Worm (Caenorhabditis elegans) whole organism, young adult: ENCODE results near the gene sup-35.

ENCODE experiments used
- B0019.2 ChIP-seq: fragments of 200-800 bp; sonication (Bioruptor generic); conservative IDR thresholded peaks from 2 replicates; pipeline ENCODE4 v1.3.6; 2022; ENCODE audit warnings: missing genetic modification reagents, missing genetic modification characterization, missing compliant biosample characterization
- B0035.1 ChIP-seq: sonication (generic microtip); optimal IDR thresholded peaks from 2 replicates; lab custom pipeline; 2016; ENCODE audit warnings: missing genetic modification characterization, mild to moderate bottlenecking, missing compliant biosample characterization, missing genotype, missing genetic modification reagents
- C06A6.2 ChIP-seq: fragments of 200-800 bp; sonication (Bioruptor generic); conservative IDR thresholded peaks from 2 replicates; pipeline ENCODE4 v1.3.6; 2022; ENCODE audit warnings: missing genetic modification characterization, missing compliant biosample characterization
- C17E4.6 ChIP-seq: fragments of 200-800 bp; sonication (Bioruptor generic); IDR thresholded peaks from 2 replicates; pipeline ENCODE4 v1.3.6; 2022; ENCODE audit warnings: missing genetic modification reagents, missing genetic modification characterization, missing compliant biosample characterization
- D2030.7 ChIP-seq: fragments of 200-800 bp; sonication (Bioruptor generic); IDR thresholded peaks from 2 replicates; pipeline ENCODE4 v1.3.6; 2022; ENCODE audit warnings: missing genetic modification reagents, missing genetic modification characterization, missing compliant biosample characterization
- F10E7.11 ChIP-seq: sonication (generic microtip); optimal IDR thresholded peaks from 2 replicates; lab custom pipeline; 2017; ENCODE audit warnings: mild to moderate bottlenecking, missing genetic modification characterization, moderate library complexity, missing compliant biosample characterization
- F23B12.7 ChIP-seq: sonication (generic microtip); optimal IDR thresholded peaks from 2 replicates; lab custom pipeline; 2017; ENCODE audit warnings: missing genetic modification characterization, mild to moderate bottlenecking, missing compliant biosample characterization, antibody characterized with exemption, moderate library complexity; ENCODE audit not compliant: insufficient read depth
- F33H1.4 ChIP-seq: fragments of 200-800 bp; sonication (Bioruptor generic); IDR thresholded peaks from 2 replicates; pipeline ENCODE4 v1.3.6; 2022; ENCODE audit warnings: missing genetic modification reagents, missing genetic modification characterization, missing compliant biosample characterization
- F37B4.10 ChIP-seq: fragments of 200-800 bp; sonication (Bioruptor generic); IDR thresholded peaks from 2 replicates; pipeline ENCODE4 v1.3.6; 2022; ENCODE audit warnings: missing genetic modification characterization, missing compliant biosample characterization
- K12H6.12 ChIP-seq: fragments of 200-800 bp; sonication (Bioruptor generic); optimal IDR thresholded peaks from 2 replicates; lab custom pipeline; 2018; ENCODE audit warnings: mild to moderate bottlenecking, missing genetic modification characterization, missing compliant biosample characterization
- T07F8.4 ChIP-seq: sonication (generic microtip); optimal IDR thresholded peaks from 2 replicates; lab custom pipeline; 2016; ENCODE audit warnings: mild to moderate bottlenecking, missing genetic modification characterization, moderate library complexity, missing compliant biosample characterization
- Y53G8AR.9 ChIP-seq: fragments of 200-800 bp; sonication (Bioruptor generic); conservative IDR thresholded peaks from 2 replicates; pipeline ENCODE4 v1.3.6; 2022; ENCODE audit warnings: missing genetic modification reagents, missing genetic modification characterization, missing compliant biosample characterization
- ZK185.1 ChIP-seq: sonication (generic microtip); optimal IDR thresholded peaks from 2 replicates; lab custom pipeline; 2016; ENCODE audit warnings: mild to moderate bottlenecking, missing genetic modification characterization, missing compliant biosample characterization; ENCODE audit not compliant: poor library complexity, severe bottlenecking
- aptf-2 ChIP-seq: fragments of 200-800 bp; sonication (Bioruptor generic); conservative IDR thresholded peaks from 2 replicates; pipeline ENCODE4 v1.3.6; 2022; ENCODE audit warnings: missing genetic modification reagents, missing genetic modification characterization, missing compliant biosample characterization
- aptf-3 ChIP-seq: fragments of 200-800 bp; sonication (Bioruptor generic); IDR thresholded peaks from 2 replicates; pipeline ENCODE4 v1.3.6; 2022; ENCODE audit warnings: missing genetic modification characterization, missing compliant biosample characterization
- attf-3 ChIP-seq: fragments of 200-800 bp; sonication (Bioruptor generic); conservative IDR thresholded peaks from 2 replicates; pipeline ENCODE4 v1.3.6; 2022; ENCODE audit warnings: missing genetic modification reagents, missing genetic modification characterization, missing compliant biosample characterization
- ccch-3 ChIP-seq: fragments of 200-800 bp; sonication (Bioruptor generic); optimal IDR thresholded peaks from 2 replicates; lab custom pipeline; 2018; ENCODE audit warnings: mild to moderate bottlenecking, missing genetic modification characterization, missing compliant biosample characterization
- ceh-40 ChIP-seq: fragments of 200-800 bp; sonication (Bioruptor generic); IDR thresholded peaks from 2 replicates; pipeline ENCODE4 v1.3.6; 2022; ENCODE audit warnings: missing genetic modification characterization, missing compliant biosample characterization
- chd-7 ChIP-seq: sonication (generic microtip); optimal IDR thresholded peaks from 2 replicates; lab custom pipeline; 2016; ENCODE audit warnings: mild to moderate bottlenecking, missing genetic modification characterization, moderate library complexity, missing compliant biosample characterization
- die-1 ChIP-seq: sonication (generic microtip); optimal IDR thresholded peaks from 2 replicates; lab custom pipeline; 2016; ENCODE audit warnings: missing genotype, mild to moderate bottlenecking, missing genetic modification characterization, missing compliant biosample characterization
- efl-1 ChIP-seq: fragments of 150-350 bp; optimal IDR thresholded peaks from 2 replicates; lab custom pipeline; 2014; ENCODE audit warnings: missing biosample characterization, missing genetic modification reagents, missing genetic modification characterization
- him-1 ChIP-seq: sonication (generic microtip); optimal IDR thresholded peaks from 2 replicates; lab custom pipeline; 2016; ENCODE audit warnings: missing genotype, missing genetic modification reagents, missing genetic modification characterization, missing compliant biosample characterization
- hlh-12 ChIP-seq: sonication (generic microtip); optimal IDR thresholded peaks from 2 replicates; lab custom pipeline; 2016; ENCODE audit warnings: missing genetic modification characterization, missing compliant biosample characterization
- hlh-26 ChIP-seq: fragments of 200-800 bp; sonication (Bioruptor generic); conservative IDR thresholded peaks from 2 replicates; pipeline ENCODE4 v1.3.6; 2022; ENCODE audit warnings: missing genetic modification reagents, missing genetic modification characterization, missing compliant biosample characterization
- hmg-1.2 ChIP-seq: fragments of 200-800 bp; sonication (Bioruptor generic); IDR thresholded peaks from 2 replicates; pipeline ENCODE4 v1.3.6; 2022; ENCODE audit warnings: missing genetic modification reagents, missing genetic modification characterization, missing compliant biosample characterization
- lag-1 ChIP-seq: fragments of 200-800 bp; sonication (Bioruptor generic); IDR thresholded peaks from 2 replicates; pipeline ENCODE4 v1.3.6; 2022; ENCODE audit warnings: missing genetic modification reagents, missing genetic modification characterization, missing compliant biosample characterization
- let-526 ChIP-seq: fragments of 200-800 bp; sonication (Bioruptor generic); IDR thresholded peaks from 2 replicates; pipeline ENCODE4 v1.3.6; 2022; ENCODE audit warnings: missing genetic modification reagents, missing genetic modification characterization, missing compliant biosample characterization
- let-607 ChIP-seq, 2 experiments: fragments of 200-800 bp in 1 of 2; sonication (Bioruptor generic) in 1 of 2; sonication (generic microtip) in 1 of 2; optimal IDR thresholded peaks; 2 replicates each; lab custom pipeline; 2016 to 2018; ENCODE audit warnings: mild to moderate bottlenecking in 2 of 2, missing compliant biosample characterization in 2 of 2, missing genetic modification characterization in 2 of 2, moderate library complexity in 2 of 2, missing genotype in 1 of 2
- lin-54 ChIP-seq: fragments of 200-800 bp; sonication (Bioruptor generic); optimal IDR thresholded peaks from 2 replicates; lab custom pipeline; 2018; ENCODE audit warnings: mild to moderate bottlenecking, missing genetic modification characterization, missing compliant biosample characterization
- lsy-27 ChIP-seq: sonication (generic microtip); optimal IDR thresholded peaks from 2 replicates; lab custom pipeline; 2017; ENCODE audit warnings: missing genetic modification characterization, mild to moderate bottlenecking, missing compliant biosample characterization, antibody characterized with exemption, missing genotype, borderline replicate concordance; ENCODE audit not compliant: insufficient read depth
- madf-10 ChIP-seq: sonication (generic microtip); optimal IDR thresholded peaks from 2 replicates; lab custom pipeline; 2016; ENCODE audit warnings: mild to moderate bottlenecking, missing genetic modification characterization, missing compliant biosample characterization
- madf-6 ChIP-seq: fragments of 200-800 bp; sonication (Bioruptor generic); IDR thresholded peaks from 2 replicates; pipeline ENCODE4 v1.3.6; 2022; ENCODE audit warnings: missing genetic modification reagents, missing genetic modification characterization, missing compliant biosample characterization
- mxl-1 ChIP-seq: sonication (generic microtip); optimal IDR thresholded peaks from 2 replicates; lab custom pipeline; 2016; ENCODE audit warnings: missing genetic modification characterization, missing compliant biosample characterization
- nfya-2 ChIP-seq: fragments of 200-800 bp; sonication (Bioruptor generic); IDR thresholded peaks from 2 replicates; pipeline ENCODE4 v1.3.6; 2022; ENCODE audit warnings: missing genetic modification reagents, missing genetic modification characterization, missing compliant biosample characterization
- nhr-120 ChIP-seq: fragments of 200-800 bp; sonication (Bioruptor generic); IDR thresholded peaks from 2 replicates; pipeline ENCODE4 v1.3.6; 2022; ENCODE audit warnings: missing genetic modification characterization, missing compliant biosample characterization
- nhr-80 ChIP-seq: sonication (generic microtip); optimal IDR thresholded peaks from 2 replicates; lab custom pipeline; 2016; ENCODE audit warnings: missing genetic modification characterization, missing compliant biosample characterization
- nhr-90 ChIP-seq: sonication (generic microtip); optimal IDR thresholded peaks from 2 replicates; lab custom pipeline; 2016; ENCODE audit warnings: missing genotype, mild to moderate bottlenecking, missing genetic modification characterization, missing compliant biosample characterization
- sea-2 ChIP-seq: fragments of 200-800 bp; sonication (Bioruptor generic); IDR thresholded peaks from 2 replicates; pipeline ENCODE4 v1.3.6; 2022; ENCODE audit warnings: missing genetic modification characterization, missing compliant biosample characterization
- snpc-1.1 ChIP-seq: sonication (generic microtip); optimal IDR thresholded peaks from 2 replicates; lab custom pipeline; 2017; ENCODE audit warnings: missing genetic modification characterization, mild to moderate bottlenecking, missing compliant biosample characterization, antibody characterized with exemption, moderate library complexity, missing genotype, missing genetic modification reagents; ENCODE audit not compliant: insufficient read depth
- tlf-1 ChIP-seq: fragments of 200-800 bp; sonication (Bioruptor generic); optimal IDR thresholded peaks from 2 replicates; lab custom pipeline; 2018; ENCODE audit warnings: mild to moderate bottlenecking, missing genetic modification characterization, missing compliant biosample characterization
- unc-62 ChIP-seq: fragments of 150-350 bp; optimal IDR thresholded peaks from 2 replicates; lab custom pipeline; 2014; ENCODE audit warnings: missing biosample characterization, missing genetic modification reagents, missing genetic modification characterization
- ztf-18 ChIP-seq: sonication (generic microtip); optimal IDR thresholded peaks from 2 replicates; lab custom pipeline; 2016; ENCODE audit warnings: missing genotype, mild to moderate bottlenecking, missing genetic modification characterization, missing compliant biosample characterization
- ztf-22 ChIP-seq: fragments of 200-800 bp; sonication (Bioruptor generic); optimal IDR thresholded peaks from 2 replicates; lab custom pipeline; 2018; ENCODE audit warnings: mild to moderate bottlenecking, missing genetic modification characterization, moderate library complexity, missing compliant biosample characterization
- ztf-25 ChIP-seq: fragments of 200-800 bp; sonication (Bioruptor generic); IDR thresholded peaks from 2 replicates; pipeline ENCODE4 v1.3.6; 2022; ENCODE audit warnings: missing genetic modification reagents, missing genetic modification characterization, missing compliant biosample characterization
- ztf-3 ChIP-seq: fragments of 200-800 bp; sonication (Bioruptor generic); optimal IDR thresholded peaks from 2 replicates; lab custom pipeline; 2018; ENCODE audit warnings: mild to moderate bottlenecking, missing genetic modification characterization, missing compliant biosample characterization
- ztf-6 ChIP-seq: fragments of 200-800 bp; sonication (Bioruptor generic); IDR thresholded peaks from 2 replicates; pipeline ENCODE4 v1.3.6; 2022; ENCODE audit warnings: missing genetic modification reagents, missing genetic modification characterization, missing compliant biosample characterization

The sup-35 gene

ce11 chrIII:11068553-11068952, 50.5 kb downstream of the sup-35 start, which contains the start of gene W09D6.1 (continued):
- TF ChIP-seq nhr-90 (tag; lab: Kevin White, UChicago): no peak

- TF ChIP-seq aptf-3 (GFP tag; lab: Robert Waterston, UW): peak; percentile 94
- TF ChIP-seq F10E7.11 (tag; lab: Kevin White, UChicago): no peak
- peak; percentile 73 for TF ChIP-seq D2030.7
- peak; percentile 69; the same call in 1 of the 2 replicates for TF ChIP-seq ceh-40 (GFP tag; lab: Robert Waterston, UW)
- peak; percentile 73; the same call in 1 of the 2 replicates for TF ChIP-seq let-526
- TF ChIP-seq nfya-2: no peak
- TF ChIP-seq efl-1 (GFP tag; lab: Kevin White, UChicago): peak; percentile 30
- TF ChIP-seq C17E4.6 (GFP tag; lab: Robert Waterston, UW): peak; percentile 76
- no peak for TF ChIP-seq ccch-3 (GFP tag; lab: Kevin White, UChicago)
- peak; percentile 81 for TF ChIP-seq Y53G8AR.9 (GFP tag; lab: Robert Waterston, UW)
- peak; percentile 83 for TF ChIP-seq lin-54 (GFP tag; lab: Kevin White, UChicago)
- peak; percentile 91 for TF ChIP-seq hmg-1.2 (GFP tag; lab: Robert Waterston, UW)
- TF ChIP-seq nhr-80 (tag; lab: Kevin White, UChicago): peak; percentile 15
- TF ChIP-seq aptf-2 (GFP tag; lab: Robert Waterston, UW): peak; percentile 93
- 0 out of 2 replicates have a peak, but pooled peaks have one; percentile 65 for TF ChIP-seq ztf-25 (GFP tag; lab: Robert Waterston, UW)
- TF ChIP-seq F23B12.7: peak; percentile 91
- TF ChIP-seq chd-7: peak; percentile 79
- TF ChIP-seq B0019.2 (GFP tag; lab: Robert Waterston, UW): no peak
- TF ChIP-seq K12H6.12: no peak
- TF ChIP-seq mxl-1 (tag; lab: Kevin White, UChicago): peak; percentile 4
- TF ChIP-seq F33H1.4 (GFP tag; lab: Robert Waterston, UW): peak; percentile 61
- TF ChIP-seq C06A6.2 (GFP tag; lab: Robert Waterston, UW): peak; percentile 90
- peak; percentile 17 to 60 for TF ChIP-seq let-607 (tag; optimal IDR thresholded peaks at IDR 0.05; lab: Kevin White, UChicago)
- peak; percentile 64 for TF ChIP-seq ztf-3
- peak; percentile 61 for TF ChIP-seq him-1 (tag; lab: Kevin White, UChicago)
- peak; percentile 76; the same call in 1 of the 2 replicates for TF ChIP-seq ztf-6 (GFP tag; lab: Robert Waterston, UW)
- peak; percentile 7 for TF ChIP-seq snpc-1.1
- no peak for TF ChIP-seq lag-1 (GFP tag; lab: Robert Waterston, UW)
- no peak for TF ChIP-seq nhr-120
- peak; percentile 71 for TF ChIP-seq nhr-90 (tag; lab: Kevin White, UChicago)
- TF ChIP-seq B0035.1: peak; percentile 66
- TF ChIP-seq ztf-18 (tag; lab: Kevin White, UChicago): peak; percentile 67
- no peak for TF ChIP-seq hlh-12 (tag; lab: Kevin White, UChicago)
- TF ChIP-seq sea-2: no peak
- peak; percentile 74 for TF ChIP-seq madf-10 (tag; lab: Kevin White, UChicago)
- TF ChIP-seq tlf-1: peak; percentile 1
- TF ChIP-seq ZK185.1 (tag; lab: Kevin White, UChicago): peak; percentile 93
- peak; percentile 75 for TF ChIP-seq die-1 (tag; lab: Kevin White, UChicago)
- no peak for TF ChIP-seq hlh-26 (GFP tag; lab: Robert Waterston, UW)
- TF ChIP-seq madf-6 (GFP tag; lab: Robert Waterston, UW): peak; percentile 76
- no peak for TF ChIP-seq unc-62
- no peak for TF ChIP-seq ztf-22
- peak; percentile 54 for TF ChIP-seq T07F8.4 (tag; lab: Kevin White, UChicago)
- TF ChIP-seq attf-3 (GFP tag; lab: Robert Waterston, UW): peak; percentile 50; the same call in 1 of the 2 replicates
- no peak for TF ChIP-seq F37B4.10
- TF ChIP-seq lsy-27: peak; percentile 48
Measured at ce11 chrIII:11066691-11067090, 52.3 kb downstream of the sup-35 start.
